Fruit fly (Drosophila melanogaster) whole organism, embryonic: ENCODE measurements around the gene CG11975.

Source experiments
- Bdp1 ChIP-seq: fragments of 200-800 bp; sonication (Bioruptor generic); optimal IDR thresholded peaks from 3 replicates; lab custom pipeline; 2016; ENCODE audit warnings: missing biosample characterization, missing genetic modification characterization
- CG10565 ChIP-seq: fragments of 200-800 bp; sonication (Bioruptor generic); optimal IDR thresholded peaks from 3 replicates; lab custom pipeline; 2016; ENCODE audit warnings: missing biosample characterization, mild to moderate bottlenecking, missing genetic modification characterization
- CG12391 ChIP-seq: fragments of 200-800 bp; sonication (Bioruptor generic); optimal IDR thresholded peaks from 3 replicates; lab custom pipeline; 2018; ENCODE audit warnings: missing biosample characterization, mild to moderate bottlenecking, missing genetic modification characterization, moderate library complexity
- CG17912 ChIP-seq: fragments of 200-800 bp; sonication (Bioruptor generic); optimal IDR thresholded peaks from 2 replicates; lab custom pipeline; 2018; ENCODE audit warnings: missing biosample characterization, mild to moderate bottlenecking, missing genetic modification characterization
- CG1832 ChIP-seq: fragments of 200-800 bp; sonication (Bioruptor generic); optimal IDR thresholded peaks from 2 replicates; lab custom pipeline; 2017; ENCODE audit warnings: missing biosample characterization, mild to moderate bottlenecking, missing genetic modification characterization, inconsistent platforms
- CG2129 ChIP-seq: fragments of 200-800 bp; sonication (Bioruptor generic); IDR thresholded peaks from 2 replicates; pipeline ENCODE4 v1.3.6; 2022; ENCODE audit warnings: missing biosample characterization, missing genetic modification characterization; ENCODE audit not compliant: partially characterized antibody
- CG32772 ChIP-seq: fragments of 200-800 bp; sonication (Bioruptor generic); IDR thresholded peaks from 2 replicates; pipeline ENCODE4 v1.3.6; 2022; ENCODE audit warnings: missing biosample characterization, missing genetic modification characterization
- CG34376 ChIP-seq: fragments of 200-800 bp; sonication (Bioruptor generic); optimal IDR thresholded peaks from 2 replicates; lab custom pipeline; 2018; ENCODE audit warnings: missing biosample characterization, mild to moderate bottlenecking, missing genetic modification characterization
- CG5180 ChIP-seq: fragments of 200-800 bp; sonication (Bioruptor generic); optimal IDR thresholded peaks from 3 replicates; lab custom pipeline; 2017; ENCODE audit warnings: missing biosample characterization, missing genetic modification characterization, mild to moderate bottlenecking, moderate library complexity, missing genetic modification reagents
- CG5953 ChIP-seq: fragments of 200-800 bp; sonication (Bioruptor generic); IDR thresholded peaks from 2 replicates; pipeline ENCODE4 v1.3.6; 2022; ENCODE audit warnings: missing biosample characterization, missing genetic modification characterization
- CG9215 ChIP-seq: fragments of 200-800 bp; sonication (Bioruptor generic); IDR thresholded peaks from 2 replicates; pipeline ENCODE4 v1.3.6; 2022; ENCODE audit warnings: missing biosample characterization, missing genetic modification characterization
- CG9727 ChIP-seq: fragments of 200-800 bp; sonication (Bioruptor generic); optimal IDR thresholded peaks from 3 replicates; lab custom pipeline; 2017; ENCODE audit warnings: missing biosample characterization, mild to moderate bottlenecking, missing genetic modification characterization
- Deaf1 ChIP-seq: fragments of 200-800 bp; optimal IDR thresholded peaks from 3 replicates; lab custom pipeline; 2019; ENCODE audit warnings: missing biosample characterization, mild to moderate bottlenecking, missing genetic modification characterization, moderate library complexity
- ERR ChIP-seq: fragments of 200-800 bp; sonication (Bioruptor generic); optimal IDR thresholded peaks from 2 replicates; lab custom pipeline; 2016; ENCODE audit warnings: missing biosample characterization, missing genetic modification characterization
- Ets65A ChIP-seq: fragments of 200-800 bp; sonication (Bioruptor generic); peaks from one replicate; lab custom pipeline; 2016; ENCODE audit warnings: missing biosample characterization, missing genetic modification characterization
- Fer1 ChIP-seq: fragments of 200-800 bp; sonication (Bioruptor generic); optimal IDR thresholded peaks from 2 replicates; lab custom pipeline; 2017; ENCODE audit warnings: missing biosample characterization, mild to moderate bottlenecking, missing genetic modification characterization
- HHEX ChIP-seq: fragments of 200-800 bp; sonication (Bioruptor generic); optimal IDR thresholded peaks from 3 replicates; lab custom pipeline; 2017; ENCODE audit warnings: missing biosample characterization, mild to moderate bottlenecking, missing genetic modification characterization, missing genetic modification reagents
- HLHmδ ChIP-seq: fragments of 200-800 bp; sonication (Bioruptor generic); optimal IDR thresholded peaks from 2 replicates; lab custom pipeline; 2018; ENCODE audit warnings: missing biosample characterization, mild to moderate bottlenecking, missing genetic modification characterization, moderate library complexity
- Hmr ChIP-seq: fragments of 200-800 bp; sonication (Bioruptor generic); optimal IDR thresholded peaks from 3 replicates; lab custom pipeline; 2017; ENCODE audit warnings: mild to moderate bottlenecking, missing biosample characterization, missing genetic modification reagents, missing genetic modification characterization
- MBD-R2 ChIP-seq: fragments of 200-800 bp; sonication (Bioruptor generic); IDR thresholded peaks from 2 replicates; pipeline ENCODE4 v1.3.6; 2022; ENCODE audit warnings: missing biosample characterization, missing genetic modification characterization
- Neu2 ChIP-seq: fragments of 200-800 bp; sonication (Bioruptor generic); optimal IDR thresholded peaks from 3 replicates; lab custom pipeline; 2016; ENCODE audit warnings: missing biosample characterization, missing genetic modification characterization, borderline replicate concordance
- Ptx1 ChIP-seq: fragments of 200-800 bp; sonication (Bioruptor generic); IDR thresholded peaks from 2 replicates; pipeline ENCODE4 v1.3.6; 2022; ENCODE audit warnings: missing biosample characterization, missing genetic modification characterization
- Vsx1 ChIP-seq: fragments of 200-800 bp; sonication (Bioruptor generic); optimal IDR thresholded peaks from 2 replicates; lab custom pipeline; 2017; ENCODE audit warnings: missing biosample characterization, mild to moderate bottlenecking, missing genetic modification characterization, missing genetic modification reagents
- abd-A ChIP-seq: fragments of 200-800 bp; sonication (Bioruptor generic); optimal IDR thresholded peaks from 3 replicates; lab custom pipeline; 2019; ENCODE audit warnings: missing biosample characterization, mild to moderate bottlenecking, missing genetic modification characterization, moderate library complexity
- ap ChIP-seq: fragments of 200-800 bp; sonication (Bioruptor generic); IDR thresholded peaks from 2 replicates; pipeline ENCODE4 v1.3.6; 2022; ENCODE audit warnings: missing biosample characterization, missing genetic modification characterization
- bab2 ChIP-seq: fragments of 200-800 bp; sonication (Bioruptor generic); optimal IDR thresholded peaks from 2 replicates; lab custom pipeline; 2016; ENCODE audit warnings: missing biosample characterization, missing genetic modification characterization
- crol ChIP-seq: fragments of 200-800 bp; sonication (Bioruptor generic); IDR thresholded peaks from 2 replicates; pipeline ENCODE4 v1.3.6; 2022; ENCODE audit warnings: missing biosample characterization, missing genetic modification characterization
- emc ChIP-seq: fragments of 200-800 bp; sonication (Bioruptor generic); optimal IDR thresholded peaks from 2 replicates; lab custom pipeline; 2016; ENCODE audit warnings: missing biosample characterization, missing genetic modification characterization
- en ChIP-seq: fragments of 200-800 bp; sonication (Bioruptor generic); optimal IDR thresholded peaks from 2 replicates; lab custom pipeline; 2016; ENCODE audit warnings: missing biosample characterization, missing genetic modification characterization
- fru ChIP-seq: fragments of >200 bp; optimal IDR thresholded peaks from 2 replicates; lab custom pipeline; 2017
- gsb-n ChIP-seq: fragments of 200-800 bp; sonication (Bioruptor generic); optimal IDR thresholded peaks from 3 replicates; lab custom pipeline; 2018; ENCODE audit warnings: missing biosample characterization, mild to moderate bottlenecking, missing genetic modification characterization
- klu ChIP-seq: fragments of 200-800 bp; sonication (Bioruptor generic); IDR thresholded peaks from 2 replicates; pipeline ENCODE4 v1.3.6; 2022; ENCODE audit warnings: missing biosample characterization, missing genetic modification characterization
- kni ChIP-seq: fragments of 200-800 bp; sonication (Bioruptor generic); optimal IDR thresholded peaks from 3 replicates; lab custom pipeline; 2017; ENCODE audit warnings: mild to moderate bottlenecking, missing biosample characterization, missing genetic modification reagents, missing genetic modification characterization
- lmd ChIP-seq: fragments of 200-800 bp; sonication (Bioruptor generic); IDR thresholded peaks from 2 replicates; pipeline ENCODE4 v1.3.6; 2022; ENCODE audit warnings: missing biosample characterization, missing genetic modification characterization
- oc ChIP-seq: fragments of 200-800 bp; sonication (Bioruptor generic); optimal IDR thresholded peaks from 2 replicates; lab custom pipeline; 2018; ENCODE audit warnings: missing biosample characterization, mild to moderate bottlenecking, missing genetic modification characterization, moderate library complexity
- odd ChIP-seq: fragments of 200-800 bp; sonication (Bioruptor generic); optimal IDR thresholded peaks from 2 replicates; lab custom pipeline; 2017; ENCODE audit warnings: missing biosample characterization, mild to moderate bottlenecking, missing genetic modification characterization
- p53 ChIP-seq: fragments of 200-800 bp; sonication (Bioruptor generic); optimal IDR thresholded peaks from 2 replicates; lab custom pipeline; 2016; ENCODE audit warnings: missing biosample characterization, missing genetic modification characterization
- pita ChIP-seq: fragments of 200-800 bp; sonication (Bioruptor generic); optimal IDR thresholded peaks from 2 replicates; lab custom pipeline; 2017; ENCODE audit warnings: missing biosample characterization, mild to moderate bottlenecking, missing genetic modification characterization
- ranshi ChIP-seq: fragments of 200-800 bp; sonication (Bioruptor generic); IDR thresholded peaks from 2 replicates; pipeline ENCODE4 v1.3.6; 2022; ENCODE audit warnings: missing biosample characterization, missing genetic modification characterization
- tll ChIP-seq, 2 experiments: fragments of 200-800 bp in 1 of 2; fragments of >200 bp in 1 of 2; sonication (Bioruptor generic) in 1 of 2; optimal IDR thresholded peaks; 2 replicates each; lab custom pipeline; 2017 to 2019; ENCODE audit warnings: missing biosample characterization in 2 of 2, missing genetic modification characterization in 2 of 2, mild to moderate bottlenecking in 1 of 2, moderate library complexity in 1 of 2
- unpg ChIP-seq: fragments of 200-800 bp; sonication (Bioruptor generic); optimal IDR thresholded peaks from 3 replicates; lab custom pipeline; 2018; ENCODE audit warnings: missing biosample characterization, mild to moderate bottlenecking, missing genetic modification characterization, moderate library complexity
- vfl ChIP-seq: fragments of 200-800 bp; sonication (Bioruptor generic); optimal IDR thresholded peaks from 2 replicates; lab custom pipeline; 2016; ENCODE audit warnings: missing biosample characterization, missing genetic modification characterization
- vnd ChIP-seq: fragments of 200-800 bp; sonication (Bioruptor generic); IDR thresholded peaks from 3 replicates; pipeline ENCODE4 v1.3.6; 2022; ENCODE audit warnings: missing biosample characterization, missing genetic modification characterization; ENCODE audit not compliant: partially characterized antibody
- zfh1 ChIP-seq: fragments of 200-800 bp; sonication (Bioruptor generic); IDR thresholded peaks from 3 replicates; pipeline ENCODE4 v1.3.6; 2022; ENCODE audit warnings: missing biosample characterization, missing genetic modification characterization

Gene CG11975

DNA sequence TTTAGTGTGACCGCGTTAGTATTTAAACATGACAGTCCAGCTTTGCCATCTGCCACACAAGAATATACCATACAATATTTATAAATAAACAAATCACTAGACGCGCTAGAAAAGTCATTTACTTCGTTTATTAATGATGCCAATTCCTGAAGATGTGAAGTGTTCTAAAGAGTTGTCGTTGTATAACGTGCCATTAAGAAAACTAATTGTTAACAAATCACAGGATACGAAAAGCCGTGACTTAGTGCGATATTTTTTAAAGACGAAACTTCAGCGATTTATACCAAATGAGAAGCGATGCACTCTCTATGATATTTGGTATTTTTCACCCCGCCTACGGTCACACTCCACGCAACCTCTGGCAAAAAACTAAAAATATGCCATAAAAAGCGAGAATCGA is 46.4 kb downstream of the CG11975 start, which contains the start of gene neur (continued):
- TF ChIP-seq MBD-R2 (GFP tag; lab: Robert Waterston, UW) (peak; percentile 57), fru (no peak), CG34376 (GFP tag; lab: Kevin White, UChicago) (peak; percentile 19), Hmr (peak; percentile 73), oc (tag; lab: Kevin White, UChicago) (no peak), unpg (GFP tag; lab: Kevin White, UChicago) (no peak), crol (GFP tag; lab: Robert Waterston, UW) (no peak), vnd (peak; percentile 53; the same call in 1 of the 3 replicates), CG5953 (GFP tag; lab: Robert Waterston, UW) (no peak), ERR (GFP tag; lab: Kevin White, UChicago) (no peak), CG5180 (GFP tag; lab: Kevin White, UChicago) (no peak), en (no peak), odd (GFP tag; lab: Kevin White, UChicago) (no peak), Ets65A (GFP tag; lab: Kevin White, UChicago) (peak; percentile 91), CG2129 (GFP tag; lab: Robert Waterston, UW) (peak; percentile 36), CG9727 (GFP tag; lab: Kevin White, UChicago) (peak; percentile 69), klu (GFP tag; lab: Robert Waterston, UW) (no peak), CG12391 (tag; lab: Kevin White, UChicago) (peak; percentile 45), gsb-n (tag; lab: Kevin White, UChicago) (peak; percentile 31), ranshi (GFP tag; lab: Robert Waterston, UW) (no peak), pita (no peak), tll (GFP tag; optimal IDR thresholded peaks at IDR 0.05; lab: Kevin White, UChicago) (peak; percentile 18 to 41), CG9215 (0 out of 2 replicates have a peak, but pooled peaks have one; percentile 8), vfl (GFP tag; lab: Kevin White, UChicago) (no peak), lmd (GFP tag; lab: Robert Waterston, UW) (no peak), CG10565 (no peak), Vsx1 (GFP tag; lab: Kevin White, UChicago) (no peak), abd-A (tag; lab: Kevin White, UChicago) (no peak), p53 (GFP tag; lab: Kevin White, UChicago) (no peak), HLHmδ (GFP tag; lab: Kevin White, UChicago) (no peak), CG1832 (GFP tag; lab: Kevin White, UChicago) (no peak), HHEX (GFP tag; lab: Kevin White, UChicago) (no peak), kni (no peak), Neu2 (GFP tag; lab: Kevin White, UChicago) (no peak), zfh1 (0 out of 3 replicates have a peak, but pooled peaks have one; percentile 35), Deaf1 (tag; lab: Kevin White, UChicago) (peak; percentile 26), ap (GFP tag; lab: Robert Waterston, UW) (no peak), CG32772 (GFP tag; lab: Robert Waterston, UW) (no peak), Ptx1 (GFP tag; lab: Robert Waterston, UW) (no peak), CG17912 (GFP tag; lab: Kevin White, UChicago) (no peak), Bdp1 (GFP tag; lab: Kevin White, UChicago) (no peak), bab2 (GFP tag; lab: Kevin White, UChicago) (no peak), emc (GFP tag; lab: Kevin White, UChicago) (no peak), Fer1 (GFP tag; lab: Kevin White, UChicago) (no peak)
